Fruit fly (Drosophila melanogaster) whole organism, prepupa: ENCODE results near the gene CG32374.

ENCODE experiments used
- CG31627 ChIP-seq: fragments of 200-800 bp; sonication (Bioruptor generic); optimal IDR thresholded peaks from 3 replicates; lab custom pipeline; 2016; ENCODE audit warnings: missing biosample characterization, missing genetic modification characterization
- CG4318 ChIP-seq: fragments of 200-800 bp; sonication (Bioruptor generic); optimal IDR thresholded peaks from 3 replicates; lab custom pipeline; 2017; ENCODE audit warnings: missing biosample characterization, mild to moderate bottlenecking, missing genetic modification characterization
- CG9139 ChIP-seq: fragments of 200-800 bp; sonication (Bioruptor generic); optimal IDR thresholded peaks from 3 replicates; lab custom pipeline; 2017; ENCODE audit warnings: missing biosample characterization, mild to moderate bottlenecking, missing genetic modification characterization
- Hr39 ChIP-seq: fragments of 200-800 bp; sonication (Bioruptor generic); optimal IDR thresholded peaks from 2 replicates; lab custom pipeline; 2016; ENCODE audit warnings: missing biosample characterization, missing genetic modification characterization
- Lpt ChIP-seq: fragments of 200-800 bp; sonication (Bioruptor generic); optimal IDR thresholded peaks from 3 replicates; lab custom pipeline; 2016; ENCODE audit warnings: missing biosample characterization, missing genetic modification characterization
- dsx ChIP-seq: fragments of 200-800 bp; optimal IDR thresholded peaks from 3 replicates; lab custom pipeline; 2019; ENCODE audit warnings: missing biosample characterization, mild to moderate bottlenecking, missing genetic modification characterization, moderate library complexity; ENCODE audit not compliant: poor library complexity, severe bottlenecking
- fd59A ChIP-seq: fragments of 200-800 bp; sonication (Bioruptor generic); optimal IDR thresholded peaks from 2 replicates; lab custom pipeline; 2017; ENCODE audit warnings: missing biosample characterization, mild to moderate bottlenecking, missing genetic modification characterization, missing genetic modification reagents
- lz ChIP-seq: fragments of 200-800 bp; sonication (Bioruptor generic); optimal IDR thresholded peaks from 3 replicates; lab custom pipeline; 2016; ENCODE audit warnings: missing biosample characterization, missing genetic modification characterization
- topi ChIP-seq: fragments of 200-800 bp; sonication (Bioruptor generic); optimal IDR thresholded peaks from 3 replicates; lab custom pipeline; 2016; ENCODE audit warnings: missing biosample characterization, missing genetic modification characterization

dm6 chr3L:7521847-7522246 lies 19.1 kb downstream of the CG32374 start:
- TF ChIP-seq CG4318 (GFP tag; lab: Kevin White, UChicago) = no peak
- no peak for TF ChIP-seq Hr39 (GFP tag; lab: Kevin White, UChicago)
- no peak for TF ChIP-seq fd59A (GFP tag; lab: Kevin White, UChicago)
- no peak for TF ChIP-seq lz (GFP tag; lab: Kevin White, UChicago)
- no peak for TF ChIP-seq CG9139 (GFP tag; lab: Kevin White, UChicago)
- TF ChIP-seq Lpt (GFP tag; lab: Kevin White, UChicago) = no peak
- TF ChIP-seq topi (GFP tag; lab: Kevin White, UChicago) = no peak
- TF ChIP-seq CG31627 (GFP tag; lab: Kevin White, UChicago) = no peak
- no peak for TF ChIP-seq dsx
